Worm (Caenorhabditis elegans): ENCODE results near the gene Y54G2A.45.

ce11 chrIV:2808154-2808553, 2.5 kb downstream of the Y54G2A.45 start:
- TF ChIP-seq aly-2 (tag; optimal IDR thresholded peaks at IDR 0.05) (no peak), fos-1 (tag; optimal IDR thresholded peaks at IDR 0.05) (no peak)

All from whole organism, L3 larva.